In genomic region chrIII:5318610-5319009, ce11 we compare ENCODE assay signal across 6 worm cellular contexts.
TF ChIP-seq lines count a peak whose summit lies in the region.

No protein-coding gene starts in this region.

TF ChIP-seq in whole organism, L1 larva, 84 proteins besides CTCF, POLR2A, EP300 and RAD21 (continues in another document):
- TF ChIP-seq unc-130 (tag; optimal IDR thresholded peaks at IDR 0.05; lab: Kevin White, UChicago) (no peak), nhr-19 (GFP tag; conservative IDR thresholded peaks at IDR 0.05; lab: Robert Waterston, UW) (0 out of 2 replicates have a peak, but pooled peaks have one; percentile 16), unc-62 (GFP tag; optimal IDR thresholded peaks at IDR 0.05; lab: Kevin White, UChicago) (no peak), mdl-1 (tag; optimal IDR thresholded peaks at IDR 0.05; lab: Kevin White, UChicago) (peak in 1 of 2 experiments; percentile 21), pag-3 (tag; optimal IDR thresholded peaks at IDR 0.05; lab: Kevin White, UChicago; ENCODE audit: borderline replicate concordance, insufficient read depth) (no peak), grh-1 (GFP tag; IDR thresholded peaks at IDR 0.05; lab: Robert Waterston, UW) (no peak), lin-35 (GFP tag; optimal IDR thresholded peaks at IDR 0.05; lab: Kevin White, UChicago) (peak in 1 of 2 experiments; percentile 35), hpl-2 (GFP tag; optimal IDR thresholded peaks at IDR 0.05; lab: Kevin White, UChicago) (no peak), sptf-1 (tag; optimal IDR thresholded peaks at IDR 0.05; lab: Kevin White, UChicago) (no peak), ama-1 (optimal IDR thresholded peaks at IDR 0.05; lab: Kevin White, UChicago) (no peak), aly-2 (tag; optimal IDR thresholded peaks at IDR 0.05; lab: Kevin White, UChicago) (no peak), ztf-4 (tag; optimal IDR thresholded peaks at IDR 0.05; lab: Kevin White, UChicago) (no peak), Y116A8C.19 (tag; optimal IDR thresholded peaks at IDR 0.05; lab: Kevin White, UChicago; ENCODE audit: borderline replicate concordance) (no peak), elt-2 (tag; optimal IDR thresholded peaks at IDR 0.05; lab: Kevin White, UChicago) (peak; percentile 27)

TF ChIP-seq in whole organism, L2 larva, 48 proteins besides CTCF, POLR2A, EP300 and RAD21:
- TF ChIP-seq F13H6.1 (tag; optimal IDR thresholded peaks at IDR 0.05; lab: Kevin White, UChicago) (no peak), mab-5 (tag; optimal IDR thresholded peaks at IDR 0.05; lab: Kevin White, UChicago) (no peak), zag-1 (tag; optimal IDR thresholded peaks at IDR 0.05; lab: Kevin White, UChicago) (no peak), blmp-1 (tag; optimal IDR thresholded peaks at IDR 0.05; lab: Kevin White, UChicago; ENCODE audit: insufficient read depth) (no peak), skn-1 (tag; optimal IDR thresholded peaks at IDR 0.05; lab: Kevin White, UChicago) (no peak), crh-2 (tag; optimal IDR thresholded peaks at IDR 0.05; lab: Kevin White, UChicago) (peak; percentile 0), sma-9 (GFP tag; optimal IDR thresholded peaks at IDR 0.05; lab: Kevin White, UChicago) (no peak), sma-9 (tag; optimal IDR thresholded peaks at IDR 0.05; lab: Kevin White, UChicago) (no peak)

TF ChIP-seq in whole organism, L3 larva, 47 proteins besides CTCF, POLR2A, EP300 and RAD21:
- TF ChIP-seq pha-4 (tag; optimal IDR thresholded peaks at IDR 0.05; lab: Kevin White, UChicago): peak; percentile 5
- peak; percentile 61 for TF ChIP-seq pqm-1 (tag; optimal IDR thresholded peaks at IDR 0.05; lab: Kevin White, UChicago)
- no peak for TF ChIP-seq nhr-12 (tag; optimal IDR thresholded peaks at IDR 0.05; lab: Kevin White, UChicago)
- peak; percentile 49 for TF ChIP-seq elt-2 (tag; optimal IDR thresholded peaks at IDR 0.05; lab: Kevin White, UChicago)

TF ChIP-seq in whole organism, L4 larva, 104 proteins besides CTCF, POLR2A, EP300 and RAD21:
- TF ChIP-seq daf-16 (GFP tag; optimal IDR thresholded peaks at IDR 0.05; lab: Kevin White, UChicago): no peak
- TF ChIP-seq daf-16 (tag; optimal IDR thresholded peaks at IDR 0.05; lab: Kevin White, UChicago): peak; percentile 43
- no peak for TF ChIP-seq ZK546.5 (tag; optimal IDR thresholded peaks at IDR 0.05; lab: Kevin White, UChicago)
- TF ChIP-seq dve-1 (tag; optimal IDR thresholded peaks at IDR 0.05; lab: Kevin White, UChicago; ENCODE audit: insufficient read depth): peak; percentile 42
- peak; percentile 46 for TF ChIP-seq hlh-30 (tag; optimal IDR thresholded peaks at IDR 0.05; lab: Kevin White, UChicago; ENCODE audit: insufficient read depth)

TF ChIP-seq in whole organism, early embryonic, 17 proteins besides CTCF, POLR2A, EP300 and RAD21:
- TF ChIP-seq hmg-4 (GFP tag; optimal IDR thresholded peaks at IDR 0.05; lab: Kevin White, UChicago): peak; percentile 34
- TF ChIP-seq sea-1 (GFP tag; conservative IDR thresholded peaks at IDR 0.05; lab: Robert Waterston, UW): 0 out of 2 replicates have a peak, but pooled peaks have one; percentile 5
- no peak for TF ChIP-seq hnd-1 (tag; optimal IDR thresholded peaks at IDR 0.05; lab: Kevin White, UChicago)

TF ChIP-seq in whole organism, young adult, 124 proteins besides CTCF, POLR2A, EP300 and RAD21:
- TF ChIP-seq rpc-1 (optimal IDR thresholded peaks at IDR 0.05; lab: Kevin White, UChicago) (no peak), rpc-1 (tag; optimal IDR thresholded peaks at IDR 0.05; lab: Kevin White, UChicago) (no peak), nhr-80 (tag; optimal IDR thresholded peaks at IDR 0.05; lab: Kevin White, UChicago) (peak; percentile 8), let-526 (GFP tag; IDR thresholded peaks at IDR 0.05; lab: Robert Waterston, UW) (no peak), hsf-1 (GFP tag; IDR thresholded peaks at IDR 0.05; lab: Robert Waterston, UW) (no peak), Y53F4B.3 (GFP tag; IDR thresholded peaks at IDR 0.05; lab: Robert Waterston, UW) (no peak), hmg-20 (GFP tag; IDR thresholded peaks at IDR 0.05; lab: Robert Waterston, UW) (no peak), cebp-1 (GFP tag; IDR thresholded peaks at IDR 0.05; lab: Robert Waterston, UW) (no peak), cebp-1 (tag; optimal IDR thresholded peaks at IDR 0.05; lab: Kevin White, UChicago) (peak; percentile 17)
